Worm (Caenorhabditis elegans) whole organism, dauer: ENCODE data around the gene icl-1.

Experiments used
- unc-62 ChIP-seq: sonication (generic microtip); optimal IDR thresholded peaks from 2 replicates; lab custom pipeline; 2017; ENCODE audit warnings: missing biosample characterization, missing genetic modification reagents, missing genetic modification characterization

Gene icl-1

ce11 chrV:727484-728351 lies at the start of gene icl-1, which contains the start of gene srh-2:
icl-1 (minus strand) TSS chrV:728004.
srh-2 (plus strand) TSS chrV:728301.
- TF ChIP-seq unc-62 (GFP tag; lab: Kevin White, UChicago), result no peak

ce11 chrV:777285-777684 lies 49.5 kb upstream of the icl-1 start, which contains the start of gene R09E12.9:
R09E12.9 (plus strand) TSS chrV:777600.
- no peak for TF ChIP-seq unc-62 (GFP tag; lab: Kevin White, UChicago)

- no peak for TF ChIP-seq unc-62 (GFP tag; lab: Kevin White, UChicago)
These were observed 47.1 kb upstream of the icl-1 start, which contains the start of gene srbc-58 for ce11 chrV:774875-775359. srbc-58 (plus strand) TSS chrV:774995.

ce11 chrV:774341-774740 lies 46.5 kb upstream of the icl-1 start:
- no peak for TF ChIP-seq unc-62 (GFP tag; lab: Kevin White, UChicago)

- no peak for TF ChIP-seq unc-62 (GFP tag; lab: Kevin White, UChicago)
These were observed 45.5 kb upstream of the icl-1 start, which contains the start of gene sti-1 for ce11 chrV:773256-773655. sti-1 (plus strand) TSS chrV:773518.

- no peak for TF ChIP-seq unc-62 (GFP tag; lab: Kevin White, UChicago)
These were observed 44.4 kb upstream of the icl-1 start for ce11 chrV:772210-772609.

ce11 chrV:764732-765131 lies 36.9 kb upstream of the icl-1 start, which contains the start of gene str-238:
str-238 (plus strand) TSS chrV:765032.
- TF ChIP-seq unc-62 (GFP tag; lab: Kevin White, UChicago), result no peak

ce11 chrV:762340-762739 lies 34.5 kb upstream of the icl-1 start, which contains the start of gene srp-2:
srp-2 (plus strand) TSS chrV:762640.
- no peak for TF ChIP-seq unc-62 (GFP tag; lab: Kevin White, UChicago)

ce11 chrV:761882-762281 lies 34.1 kb upstream of the icl-1 start, which contains the start of gene C05E4.12:
C05E4.12 (minus strand) TSS chrV:761982.
- TF ChIP-seq unc-62 (GFP tag; lab: Kevin White, UChicago), result no peak

ce11 chrV:761235-761634 lies 33.4 kb upstream of the icl-1 start, which contains the start of gene C05E4.15:
C05E4.15 (minus strand) TSS chrV:761335.
- TF ChIP-seq unc-62 (GFP tag; lab: Kevin White, UChicago), result no peak

ce11 chrV:756169-756568 lies 28.4 kb upstream of the icl-1 start, which contains the start of gene str-20:
str-20 (plus strand) TSS chrV:756469.
- no peak for TF ChIP-seq unc-62 (GFP tag; lab: Kevin White, UChicago)

- TF ChIP-seq unc-62 (GFP tag; lab: Kevin White, UChicago), result no peak
These were observed 25.0 kb upstream of the icl-1 start, which contains the start of the genes str-262 and srp-1 for ce11 chrV:752679-753333. str-262 (minus strand) TSS chrV:752779. srp-1 (plus strand) TSS chrV:753283.

ce11 chrV:748044-748443 lies 20.2 kb upstream of the icl-1 start, which contains the start of gene sri-4:
sri-4 (plus strand) TSS chrV:748344.
- no peak for TF ChIP-seq unc-62 (GFP tag; lab: Kevin White, UChicago)

ce11 chrV:743348-743747 lies 15.5 kb upstream of the icl-1 start, which contains the start of gene str-134:
str-134 (plus strand) TSS chrV:743648.
- TF ChIP-seq unc-62 (GFP tag; lab: Kevin White, UChicago), result no peak

ce11 chrV:741820-742219 lies 14.0 kb upstream of the icl-1 start, which contains the start of gene C05E4.7:
C05E4.7 (plus strand) TSS chrV:742120.
- no peak for TF ChIP-seq unc-62 (GFP tag; lab: Kevin White, UChicago)
